Worm (Caenorhabditis elegans) whole organism, L1 larva: ENCODE data around the gene T25E4.1.

ENCODE experiments used
- C16A3.4 ChIP-seq: fragments of 150-350 bp; optimal IDR thresholded peaks from 2 replicates; lab custom pipeline; 2014; ENCODE audit warnings: missing biosample characterization, missing genetic modification characterization
- Y116A8C.19 ChIP-seq: sonication (generic microtip); optimal IDR thresholded peaks from 2 replicates; lab custom pipeline; 2016; ENCODE audit warnings: missing compliant biosample characterization, missing genetic modification characterization, borderline replicate concordance
- aha-1 ChIP-seq: fragments of 150-350 bp; optimal IDR thresholded peaks from 2 replicates; lab custom pipeline; 2014; ENCODE audit warnings: missing biosample characterization, missing genetic modification characterization
- ceh-8 ChIP-seq: fragments of 200-800 bp; sonication (Bioruptor generic); optimal IDR thresholded peaks from 2 replicates; lab custom pipeline; 2018; ENCODE audit warnings: mild to moderate bottlenecking, missing genetic modification characterization, moderate library complexity, missing compliant biosample characterization
- ceh-88 ChIP-seq: fragments of 200-800 bp; sonication (Bioruptor generic); IDR thresholded peaks from 2 replicates; pipeline ENCODE4 v1.3.6; 2022; ENCODE audit warnings: missing genetic modification characterization, missing compliant biosample characterization
- dsc-1 ChIP-seq: sonication (generic microtip); optimal IDR thresholded peaks from 2 replicates; lab custom pipeline; 2016; ENCODE audit warnings: mild to moderate bottlenecking, missing genetic modification characterization, missing compliant biosample characterization
- egl-13 ChIP-seq: sonication (generic microtip); optimal IDR thresholded peaks from 2 replicates; lab custom pipeline; 2016; ENCODE audit warnings: missing genotype, missing genetic modification reagents, missing genetic modification characterization, missing compliant biosample characterization
- elt-2 ChIP-seq: sonication (generic microtip); optimal IDR thresholded peaks from 2 replicates; lab custom pipeline; 2016; ENCODE audit warnings: missing genetic modification characterization, mild to moderate bottlenecking, inconsistent platforms, missing compliant biosample characterization, missing genetic modification reagents
- elt-3 ChIP-seq, 6 experiments: fragments of 150-350 bp in 1 of 6; sonication (generic microtip); optimal IDR thresholded peaks; 2 replicates each; lab custom pipeline; 2017 to 2018; ENCODE audit warnings: missing biosample characterization in 6 of 6, missing genetic modification characterization in 6 of 6, inconsistent platforms in 1 of 6
- ets-5 ChIP-seq: fragments of 200-800 bp; sonication (Bioruptor generic); IDR thresholded peaks from 2 replicates; pipeline ENCODE4 v1.3.6; 2022; ENCODE audit warnings: missing genetic modification characterization, missing compliant biosample characterization
- hlh-4 ChIP-seq: sonication (generic microtip); optimal IDR thresholded peaks from 2 replicates; lab custom pipeline; 2016; ENCODE audit warnings: mild to moderate bottlenecking, missing genetic modification characterization, missing compliant biosample characterization
- irx-1 ChIP-seq: sonication (generic microtip); optimal IDR thresholded peaks from 2 replicates; lab custom pipeline; 2016; ENCODE audit warnings: missing genetic modification characterization, missing compliant biosample characterization
- isw-1 ChIP-seq: fragments of 200-800 bp; sonication (Bioruptor generic); IDR thresholded peaks from 2 replicates; pipeline ENCODE4 v1.3.6; 2022; ENCODE audit warnings: missing genetic modification characterization, missing compliant biosample characterization
- jun-1 ChIP-seq: fragments of 150-350 bp; optimal IDR thresholded peaks from 2 replicates; lab custom pipeline; 2014; ENCODE audit warnings: missing biosample characterization, missing genetic modification reagents, missing genetic modification characterization
- lin-14 ChIP-seq: fragments of 200-800 bp; sonication (Bioruptor generic); optimal IDR thresholded peaks from 2 replicates; lab custom pipeline; 2018; ENCODE audit warnings: mild to moderate bottlenecking, missing genetic modification characterization, moderate library complexity, missing compliant biosample characterization
- lin-35 ChIP-seq, 2 experiments: fragments of 150-350 bp; optimal IDR thresholded peaks; 2 replicates each; lab custom pipeline; 2014; ENCODE audit warnings: missing biosample characterization in 2 of 2, missing genetic modification characterization in 2 of 2, missing genetic modification reagents in 2 of 2
- lin-39 ChIP-seq: fragments of 150-350 bp; optimal IDR thresholded peaks from 2 replicates; lab custom pipeline; 2014; ENCODE audit warnings: missing biosample characterization, missing genetic modification reagents, missing genetic modification characterization
- lir-3 ChIP-seq: sonication (generic microtip); optimal IDR thresholded peaks from 2 replicates; lab custom pipeline; 2016; ENCODE audit warnings: mild to moderate bottlenecking, missing genetic modification characterization, moderate library complexity, missing compliant biosample characterization; ENCODE audit not compliant: poor library complexity
- mdl-1 ChIP-seq, 2 experiments: fragments of 150-350 bp; optimal IDR thresholded peaks; 2 replicates each; lab custom pipeline; 2014 to 2017; ENCODE audit warnings: missing biosample characterization in 2 of 2, missing genetic modification characterization in 2 of 2, inconsistent platforms in 1 of 2
- mef-2 ChIP-seq: fragments of 150-350 bp; optimal IDR thresholded peaks from 2 replicates; lab custom pipeline; 2014; ENCODE audit warnings: missing biosample characterization, missing genetic modification characterization
- nhr-11 ChIP-seq: fragments of 150-350 bp; optimal IDR thresholded peaks from 2 replicates; lab custom pipeline; 2014; ENCODE audit warnings: missing biosample characterization, missing genetic modification characterization
- nhr-19 ChIP-seq: fragments of 200-800 bp; sonication (Bioruptor generic); conservative IDR thresholded peaks from 2 replicates; pipeline ENCODE4 v1.3.6; 2022; ENCODE audit warnings: missing genetic modification characterization, missing compliant biosample characterization
- nhr-20 ChIP-seq: sonication (generic microtip); optimal IDR thresholded peaks from 2 replicates; lab custom pipeline; 2016; ENCODE audit warnings: mild to moderate bottlenecking, missing genetic modification characterization, missing compliant biosample characterization
- nhr-237 ChIP-seq: fragments of 150-350 bp; optimal IDR thresholded peaks from 2 replicates; lab custom pipeline; 2014; ENCODE audit warnings: missing biosample characterization, missing genetic modification characterization
- nhr-28 ChIP-seq: fragments of 150-350 bp; optimal IDR thresholded peaks from 2 replicates; lab custom pipeline; 2014; ENCODE audit warnings: missing biosample characterization, missing genetic modification characterization
- nhr-71 ChIP-seq: sonication (generic microtip); optimal IDR thresholded peaks from 2 replicates; lab custom pipeline; 2016; ENCODE audit warnings: mild to moderate bottlenecking, missing genetic modification characterization, moderate library complexity, missing compliant biosample characterization
- nhr-84 ChIP-seq: sonication (generic microtip); optimal IDR thresholded peaks from 2 replicates; lab custom pipeline; 2017; ENCODE audit warnings: missing biosample characterization, missing genetic modification characterization
- nhr-85 ChIP-seq: sonication (generic microtip); peaks from one replicate; lab custom pipeline; 2016; ENCODE audit warnings: missing genetic modification characterization, inconsistent platforms, missing compliant biosample characterization
- pag-3 ChIP-seq: sonication (generic microtip); optimal IDR thresholded peaks from 2 replicates; lab custom pipeline; 2017; ENCODE audit warnings: missing genetic modification characterization, mild to moderate bottlenecking, missing compliant biosample characterization, antibody characterized with exemption, borderline replicate concordance; ENCODE audit not compliant: insufficient read depth
- pqm-1 ChIP-seq: sonication (generic microtip); optimal IDR thresholded peaks from 3 replicates; lab custom pipeline; 2017; ENCODE audit warnings: missing biosample characterization, missing genetic modification characterization
- snpc-4 ChIP-seq: fragments of 150-350 bp; optimal IDR thresholded peaks from 2 replicates; lab custom pipeline; 2014; ENCODE audit warnings: missing biosample characterization, missing genetic modification characterization
- snu-23 ChIP-seq: sonication (generic microtip); optimal IDR thresholded peaks from 2 replicates; lab custom pipeline; 2016; ENCODE audit warnings: missing genetic modification characterization, missing compliant biosample characterization
- sptf-1 ChIP-seq: fragments of 150-350 bp; optimal IDR thresholded peaks from 2 replicates; lab custom pipeline; 2014; ENCODE audit warnings: missing biosample characterization, missing genetic modification characterization
- swsn-7 ChIP-seq: sonication (generic microtip); optimal IDR thresholded peaks from 2 replicates; lab custom pipeline; 2016; ENCODE audit warnings: missing genetic modification characterization, missing compliant biosample characterization
- tbx-2 ChIP-seq: sonication (generic microtip); optimal IDR thresholded peaks from 2 replicates; lab custom pipeline; 2016; ENCODE audit warnings: missing genetic modification characterization, missing compliant biosample characterization
- tlp-1 ChIP-seq: fragments of 150-350 bp; optimal IDR thresholded peaks from 2 replicates; lab custom pipeline; 2014; ENCODE audit warnings: missing biosample characterization, missing genetic modification characterization
- unc-62 ChIP-seq: fragments of 150-350 bp; optimal IDR thresholded peaks from 2 replicates; lab custom pipeline; 2014; ENCODE audit warnings: missing biosample characterization, missing genetic modification reagents, missing genetic modification characterization
- ztf-11 ChIP-seq, 2 experiments: sonication (generic microtip); optimal IDR thresholded peaks; 2 replicates each; lab custom pipeline; 2016 to 2017; ENCODE audit warnings: missing genetic modification characterization in 2 of 2, missing biosample characterization in 1 of 2, missing compliant biosample characterization in 1 of 2

Gene T25E4.1

DNA sequence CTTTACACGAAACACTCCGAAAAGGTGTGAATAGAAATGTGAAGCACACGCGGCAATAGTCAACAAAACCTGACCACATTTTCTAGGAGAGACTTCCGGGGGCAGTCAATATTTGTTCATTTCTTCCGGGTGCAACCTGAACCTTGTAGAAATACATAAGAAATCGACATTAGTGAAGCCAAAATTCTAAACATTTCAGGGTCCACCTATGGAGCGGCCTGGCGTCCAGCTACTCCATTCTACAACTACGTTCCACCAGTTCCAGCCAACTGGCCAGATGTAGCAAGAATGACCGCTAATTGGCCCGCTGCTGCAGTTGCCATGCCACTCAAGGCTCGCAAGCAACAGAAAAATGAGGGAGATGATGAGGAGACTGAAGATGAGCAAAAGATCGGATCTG, 1.1 kb downstream of the T25E4.1 start:
- no peak for TF ChIP-seq ceh-8 (GFP tag; lab: Kevin White, UChicago)

DNA sequence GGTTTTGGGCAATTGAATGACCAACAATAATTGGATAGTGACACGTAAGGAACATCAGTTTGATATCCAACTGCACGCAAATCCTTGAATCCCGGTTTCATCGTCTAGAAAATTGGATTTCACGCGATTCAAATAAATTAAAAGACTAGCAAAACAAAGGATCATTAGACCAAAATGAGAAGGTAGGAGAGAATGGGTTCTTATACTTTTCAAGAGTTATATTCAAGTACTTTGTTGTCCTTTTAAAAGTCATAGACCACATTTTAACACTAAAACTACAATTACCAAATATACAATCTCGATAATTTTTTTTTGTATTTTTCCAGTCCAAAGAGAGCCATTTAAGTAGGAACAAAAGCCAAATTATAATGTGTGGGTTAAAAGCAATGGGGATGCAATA, 4.2 kb downstream of the T25E4.1 start, which contains the start of gene T25E4.2:
T25E4.2 (minus strand) TSS at position 101 of the 400 bp plus-strand sequence.
- no peak for TF ChIP-seq elt-3 (tag; optimal IDR thresholded peaks at IDR 0.05; lab: Kevin White, UChicago)
- TF ChIP-seq swsn-7 (tag; lab: Kevin White, UChicago) = no peak
- TF ChIP-seq isw-1 (GFP tag; lab: Robert Waterston, UW) = no peak
- no peak for TF ChIP-seq lin-39 (tag; lab: Kevin White, UChicago)
- no peak for TF ChIP-seq nhr-28 (tag; lab: Kevin White, UChicago)
- TF ChIP-seq mdl-1 (tag; optimal IDR thresholded peaks at IDR 0.05; lab: Kevin White, UChicago) = no peak
- no peak for TF ChIP-seq nhr-85
- no peak for TF ChIP-seq tbx-2 (tag; lab: Kevin White, UChicago)
- TF ChIP-seq Y116A8C.19 = no peak
- TF ChIP-seq ets-5 (GFP tag; lab: Robert Waterston, UW) = no peak
- no peak for TF ChIP-seq mef-2 (tag; lab: Kevin White, UChicago)
- TF ChIP-seq nhr-237 = no peak
- no peak for TF ChIP-seq ceh-8 (GFP tag; lab: Kevin White, UChicago)
- TF ChIP-seq nhr-71 (tag; lab: Kevin White, UChicago) = no peak
- no peak for TF ChIP-seq pag-3 (tag; lab: Kevin White, UChicago)
- TF ChIP-seq unc-62 (GFP tag; lab: Kevin White, UChicago) = no peak
- no peak for TF ChIP-seq nhr-19

DNA sequence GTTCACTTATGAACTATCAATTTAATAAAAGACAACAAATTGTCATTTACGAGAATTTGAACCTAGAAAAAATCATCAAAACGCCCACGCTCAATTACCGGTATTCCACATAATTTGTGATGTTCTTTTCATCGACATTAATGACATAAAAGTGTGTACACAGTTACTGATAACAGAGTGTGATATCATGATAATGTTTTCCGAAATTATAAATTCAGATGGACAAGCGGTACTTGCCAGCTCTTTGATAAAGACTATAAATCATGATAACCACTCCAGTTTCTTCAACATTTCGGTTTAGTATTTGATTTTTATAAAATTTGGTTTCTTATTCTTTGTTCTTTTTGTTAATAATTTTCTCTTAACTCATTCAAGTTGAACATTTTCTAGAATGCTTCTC, 7.7 kb downstream of the T25E4.1 start, which contains the start of gene lys-8:
lys-8 (plus strand) TSS at position 391 of the 400 bp plus-strand sequence.
- TF ChIP-seq irx-1 (no peak), jun-1 (peak; percentile 13), ets-5 (GFP tag; lab: Robert Waterston, UW) (no peak), sptf-1 (tag; lab: Kevin White, UChicago) (no peak), tlp-1 (tag; lab: Kevin White, UChicago) (peak; percentile 89), snu-23 (GFP tag; lab: Kevin White, UChicago) (no peak), lin-35 (GFP tag; optimal IDR thresholded peaks at IDR 0.05; lab: Kevin White, UChicago) (peak in 1 of 2 experiments; percentile 25), hlh-4 (no peak), pqm-1 (peak; percentile 92), lin-14 (peak; percentile 35), nhr-11 (tag; lab: Kevin White, UChicago) (no peak), elt-2 (tag; lab: Kevin White, UChicago) (peak; percentile 99), nhr-20 (tag; lab: Kevin White, UChicago) (peak; percentile 28)

DNA sequence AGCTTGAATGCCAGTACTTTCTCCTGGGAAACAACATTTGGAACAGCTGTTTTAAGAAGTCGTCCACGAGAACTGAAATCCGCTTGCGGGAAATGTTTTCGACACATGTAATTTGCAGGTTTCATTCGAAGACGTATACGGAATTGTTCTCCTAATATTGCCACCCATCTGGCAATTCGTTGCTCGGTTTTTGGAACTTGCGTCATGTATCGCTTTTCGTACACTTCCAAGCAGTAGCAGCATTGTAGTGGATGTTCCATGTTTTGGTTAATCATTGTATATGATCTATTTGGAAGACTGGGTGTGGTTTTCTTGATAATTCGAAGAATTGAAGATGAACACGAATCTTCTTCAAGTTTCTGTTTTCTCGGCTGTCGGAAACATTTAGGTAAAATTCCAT, 9.7 kb downstream of the T25E4.1 start:
- TF ChIP-seq lin-39 (tag; lab: Kevin White, UChicago) (no peak), ceh-88 (GFP tag; lab: Robert Waterston, UW) (no peak), mdl-1 (tag; optimal IDR thresholded peaks at IDR 0.05; lab: Kevin White, UChicago) (no peak), jun-1 (no peak), lin-35 (GFP tag; optimal IDR thresholded peaks at IDR 0.05; lab: Kevin White, UChicago) (no peak), dsc-1 (no peak), ztf-11 (tag; optimal IDR thresholded peaks at IDR 0.05; lab: Kevin White, UChicago) (no peak), aha-1 (no peak), pqm-1 (no peak), egl-13 (no peak), snpc-4 (tag; lab: Kevin White, UChicago) (no peak), nhr-84 (no peak)

DNA sequence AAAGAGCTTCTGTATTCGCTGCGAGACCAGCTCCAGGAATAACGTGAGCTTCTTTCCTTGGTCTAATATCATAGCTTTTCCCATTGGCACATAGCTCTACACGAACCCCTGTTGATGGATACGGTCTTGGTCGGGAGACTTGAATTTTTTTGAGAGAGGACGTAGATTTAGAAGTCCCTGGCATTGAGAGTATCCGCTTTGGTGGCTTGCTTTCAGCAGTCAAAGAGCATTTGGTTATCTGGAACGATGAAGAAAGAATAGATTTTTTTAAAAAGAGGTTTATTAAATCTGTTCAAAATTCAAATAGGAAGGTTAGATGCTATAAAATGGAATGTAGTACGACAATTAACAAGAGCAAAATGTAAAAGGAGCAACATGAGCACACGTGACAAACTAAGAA, 11.6 kb downstream of the T25E4.1 start, which contains the start of gene C17G10.13:
C17G10.13 (minus strand) TSS at position 101 of the 400 bp plus-strand sequence.
- no peak for TF ChIP-seq lir-3
- TF ChIP-seq dsc-1 = no peak
- TF ChIP-seq ets-5 (GFP tag; lab: Robert Waterston, UW) = no peak
- TF ChIP-seq swsn-7 (tag; lab: Kevin White, UChicago) = no peak
- no peak for TF ChIP-seq C16A3.4 (tag; lab: Kevin White, UChicago)
